Fruit fly (Drosophila melanogaster) Kc167 (cell line): ENCODE results near the gene CG8379.

Experiments used
- Myc ChIP-seq: fragments of >200 bp; optimal IDR thresholded peaks from 2 replicates; lab custom pipeline; 2017; ENCODE audit warnings: missing external identifiers
- Sin3A ChIP-seq: fragments of >200 bp; optimal IDR thresholded peaks from 2 replicates; lab custom pipeline; 2018; ENCODE audit warnings: missing external identifiers
- h ChIP-seq: fragments of >200 bp; optimal IDR thresholded peaks from 3 replicates; lab custom pipeline; 2018; ENCODE audit warnings: missing external identifiers
- insv ChIP-seq: fragments of >200 bp; optimal IDR thresholded peaks from 3 replicates; lab custom pipeline; 2018; ENCODE audit warnings: missing external identifiers
- psq ChIP-seq: fragments of >200 bp; optimal IDR thresholded peaks from 2 replicates; lab custom pipeline; 2017; ENCODE audit warnings: missing external identifiers
- ttk ChIP-seq: sonication (Bioruptor generic); optimal IDR thresholded peaks from 2 replicates; lab custom pipeline; 2017; ENCODE audit warnings: missing external identifiers

- TF ChIP-seq psq (lab: Kevin White, UChicago) (no peak), insv (no peak), h (lab: Kevin White, UChicago) (no peak), Myc (no peak), ttk (lab: Kevin White, UChicago) (no peak), Sin3A (lab: Kevin White, UChicago) (no peak)
Measured at dm6 chr3R:8861671-8862070, 37.5 kb downstream of the CG8379 start.
